Fruit fly (Drosophila melanogaster) Kc167 (cell line): Measurements from ENCODE around the gene GAA1.

Experiments
- h ChIP-seq: fragments of >200 bp; optimal IDR thresholded peaks from 3 replicates; lab custom pipeline; 2018; ENCODE audit warnings: missing external identifiers
- insv ChIP-seq: fragments of >200 bp; optimal IDR thresholded peaks from 3 replicates; lab custom pipeline; 2018; ENCODE audit warnings: missing external identifiers
- psq ChIP-seq: fragments of >200 bp; optimal IDR thresholded peaks from 2 replicates; lab custom pipeline; 2017; ENCODE audit warnings: missing external identifiers
- ttk ChIP-seq: sonication (Bioruptor generic); optimal IDR thresholded peaks from 2 replicates; lab custom pipeline; 2017; ENCODE audit warnings: missing external identifiers

DNA sequence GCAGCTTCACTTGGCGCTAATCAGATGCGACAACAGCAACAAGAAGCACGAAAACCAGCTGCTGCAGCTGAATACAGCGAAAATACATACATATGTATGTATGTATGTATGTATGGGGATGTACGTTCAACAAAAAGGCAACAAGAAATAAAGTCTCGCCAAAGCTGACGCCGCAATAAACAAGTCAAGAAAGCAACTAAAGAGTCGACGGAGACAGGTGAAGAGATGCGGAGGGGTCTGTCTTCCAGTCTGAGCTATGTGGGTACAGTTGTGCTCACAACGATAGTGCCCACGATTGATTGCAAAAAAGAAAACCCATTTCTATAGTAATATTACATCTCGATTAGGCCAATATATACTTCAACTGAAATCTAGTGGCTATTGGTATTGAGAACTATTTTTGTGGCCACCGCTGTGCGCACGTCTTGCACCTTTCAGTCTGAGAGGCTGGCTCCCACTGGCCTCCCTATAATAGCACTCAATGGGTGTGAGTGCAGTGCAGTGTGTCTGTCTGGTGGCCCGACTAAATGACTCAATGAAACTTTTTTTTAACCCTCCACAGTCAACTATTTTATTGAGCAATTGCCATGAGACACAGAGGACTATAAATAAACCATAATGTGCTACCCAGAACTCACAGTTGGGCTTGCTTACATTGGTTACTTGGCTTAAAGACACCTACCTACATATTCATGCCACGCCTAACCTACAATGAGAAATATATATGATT, 22.8 kb upstream of the GAA1 start:
- TF ChIP-seq psq (lab: Kevin White, UChicago) (no peak), insv (lab: Kevin White, UChicago) (no peak), ttk (no peak), h (lab: Kevin White, UChicago) (no peak)
